Fruit fly (Drosophila melanogaster) whole organism, wandering third instar larva: ENCODE data around the gene Atx-1.

ENCODE experiments used
- Abd-B ChIP-seq: fragments of >200 bp; optimal IDR thresholded peaks from 2 replicates; lab custom pipeline; 2017; ENCODE audit warnings: missing biosample characterization, missing genetic modification characterization
- CG32264 ChIP-seq: fragments of 200-800 bp; sonication (Bioruptor generic); optimal IDR thresholded peaks from 2 replicates; lab custom pipeline; 2016; ENCODE audit warnings: missing biosample characterization, missing genetic modification characterization
- CG9705 ChIP-seq: fragments of 200-800 bp; sonication (Bioruptor generic); optimal IDR thresholded peaks from 2 replicates; lab custom pipeline; 2018; ENCODE audit warnings: missing biosample characterization, mild to moderate bottlenecking, missing genetic modification characterization
- CrebA ChIP-seq: fragments of 200-800 bp; sonication (Bioruptor generic); optimal IDR thresholded peaks from 2 replicates; lab custom pipeline; 2016; ENCODE audit warnings: missing biosample characterization, mild to moderate bottlenecking, missing genetic modification characterization, borderline replicate concordance
- Dfd ChIP-seq: fragments of >200 bp; optimal IDR thresholded peaks from 2 replicates; lab custom pipeline; 2017; ENCODE audit warnings: missing biosample characterization, missing genetic modification characterization
- Dif ChIP-seq: fragments of 200-275, 200-300 bp; sonication (Bioruptor generic); optimal IDR thresholded peaks from 2 replicates; lab custom pipeline; 2018; ENCODE audit warnings: missing biosample characterization, missing genetic modification characterization; ENCODE audit not compliant: partially characterized antibody
- GATAd ChIP-seq: sonication (Bioruptor generic); optimal IDR thresholded peaks from 2 replicates; lab custom pipeline; 2016; ENCODE audit warnings: missing biosample characterization, missing genetic modification characterization
- HLH106 ChIP-seq: fragments of 200-800 bp; optimal IDR thresholded peaks from 3 replicates; lab custom pipeline; 2019; ENCODE audit warnings: missing biosample characterization, mild to moderate bottlenecking, missing genetic modification characterization, moderate library complexity
- Hnf4 ChIP-seq: fragments of 200-800 bp; sonication (Bioruptor generic); optimal IDR thresholded peaks from 2 replicates; lab custom pipeline; 2016; ENCODE audit warnings: missing biosample characterization, mild to moderate bottlenecking, missing genetic modification characterization
- Hr78 ChIP-seq: fragments of >200 bp; optimal IDR thresholded peaks from 2 replicates; lab custom pipeline; 2017; ENCODE audit warnings: missing biosample characterization, missing genetic modification characterization
- Hr83 ChIP-seq: fragments of 200-300 bp; sonication (Bioruptor generic); optimal IDR thresholded peaks from 2 replicates; lab custom pipeline; 2016; ENCODE audit warnings: missing biosample characterization, mild to moderate bottlenecking, missing genetic modification characterization, moderate library complexity; ENCODE audit not compliant: poor library complexity, severe bottlenecking
- Jra ChIP-seq: sonication (Bioruptor generic); optimal IDR thresholded peaks from 2 replicates; lab custom pipeline; 2016; ENCODE audit warnings: missing biosample characterization, missing genetic modification characterization
- N ChIP-seq: fragments of >200 bp; optimal IDR thresholded peaks from 2 replicates; lab custom pipeline; 2018; ENCODE audit warnings: missing biosample characterization, missing external identifiers, missing genetic modification characterization
- OdsH ChIP-seq: fragments of 200-800 bp; sonication (Bioruptor generic); optimal IDR thresholded peaks from 2 replicates; lab custom pipeline; 2016; ENCODE audit warnings: missing biosample characterization, mild to moderate bottlenecking, missing genetic modification characterization
- Sp1 ChIP-seq: fragments of 200-800 bp; sonication (Bioruptor generic); optimal IDR thresholded peaks from 3 replicates; lab custom pipeline; 2019; ENCODE audit warnings: missing biosample characterization, mild to moderate bottlenecking, missing genetic modification characterization, moderate library complexity
- br ChIP-seq: fragments of 200-800 bp; sonication (Bioruptor generic); optimal IDR thresholded peaks from 2 replicates; lab custom pipeline; 2016; ENCODE audit warnings: missing biosample characterization, missing genetic modification characterization
- dl ChIP-seq, 2 experiments: fragments of 175-275, 200-275 bp in 1 of 2; fragments of 200-275 bp in 1 of 2; sonication (Bioruptor generic); optimal IDR thresholded peaks; lab custom pipeline; 2018; ENCODE audit warnings: mild to moderate bottlenecking in 2 of 2, missing biosample characterization in 2 of 2, missing genetic modification characterization in 2 of 2, moderate library complexity in 2 of 2; ENCODE audit not compliant: partially characterized antibody in 2 of 2, insufficient read depth in 1 of 2
- dmrt93B ChIP-seq: fragments of 200-800 bp; sonication (Bioruptor generic); optimal IDR thresholded peaks from 2 replicates; lab custom pipeline; 2018; ENCODE audit warnings: missing biosample characterization, mild to moderate bottlenecking, missing genetic modification characterization
- dsf ChIP-seq: sonication (Bioruptor generic); optimal IDR thresholded peaks from 2 replicates; lab custom pipeline; 2016; ENCODE audit warnings: missing biosample characterization, missing genetic modification characterization, borderline replicate concordance
- ey ChIP-seq: fragments of 200-800 bp; sonication (Bioruptor generic); optimal IDR thresholded peaks from 2 replicates; lab custom pipeline; 2016; ENCODE audit warnings: missing biosample characterization, missing genetic modification characterization
- foxo ChIP-seq, 2 experiments: fragments of 200-800 bp; sonication (Bioruptor generic); optimal IDR thresholded peaks; 2 replicates in 1 of 2; 3 replicates in 1 of 2; lab custom pipeline; 2016 to 2017; ENCODE audit warnings: missing biosample characterization in 2 of 2, missing genetic modification characterization in 2 of 2
- fru ChIP-seq: fragments of 200-800 bp; sonication (Bioruptor generic); optimal IDR thresholded peaks from 3 replicates; lab custom pipeline; 2016; ENCODE audit warnings: missing biosample characterization, mild to moderate bottlenecking, missing genetic modification characterization
- h ChIP-seq: fragments of 200-800 bp; sonication (Bioruptor generic); optimal IDR thresholded peaks from 3 replicates; lab custom pipeline; 2016; ENCODE audit warnings: missing biosample characterization, mild to moderate bottlenecking, missing genetic modification characterization
- jim ChIP-seq: fragments of 175-275, 200-325 bp; sonication (Bioruptor generic); optimal IDR thresholded peaks from 2 replicates; lab custom pipeline; 2016; ENCODE audit warnings: missing biosample characterization, mild to moderate bottlenecking, missing genetic modification characterization
- lola ChIP-seq: fragments of >200 bp; optimal IDR thresholded peaks from 2 replicates; lab custom pipeline; 2017; ENCODE audit warnings: missing biosample characterization, missing genetic modification characterization
- pan ChIP-seq: fragments of >200 bp; optimal IDR thresholded peaks from 2 replicates; lab custom pipeline; 2017
- psq ChIP-seq: fragments of 200-800 bp; sonication (Bioruptor generic); optimal IDR thresholded peaks from 3 replicates; lab custom pipeline; 2017; ENCODE audit warnings: missing biosample characterization, mild to moderate bottlenecking, missing genetic modification characterization, moderate library complexity
- rgr ChIP-seq: fragments of 200-800 bp; sonication (Bioruptor generic); optimal IDR thresholded peaks from 3 replicates; lab custom pipeline; 2016; ENCODE audit warnings: missing biosample characterization, mild to moderate bottlenecking, missing genetic modification characterization
- sage ChIP-seq: fragments of 200-800 bp; sonication (Bioruptor generic); optimal IDR thresholded peaks from 2 replicates; lab custom pipeline; 2016; ENCODE audit warnings: missing biosample characterization, mild to moderate bottlenecking, missing genetic modification characterization
- sv ChIP-seq: fragments of 200-800 bp; sonication (Bioruptor generic); optimal IDR thresholded peaks from 3 replicates; lab custom pipeline; 2016; ENCODE audit warnings: missing biosample characterization, missing genetic modification characterization
- tai ChIP-seq: sonication (Bioruptor generic); optimal IDR thresholded peaks from 2 replicates; lab custom pipeline; 2016; ENCODE audit warnings: missing biosample characterization, missing genetic modification characterization
- usp ChIP-seq: fragments of >200 bp; optimal IDR thresholded peaks from 2 replicates; lab custom pipeline; 2017; ENCODE audit warnings: missing biosample characterization, missing genetic modification characterization
- woc ChIP-seq: sonication (Bioruptor generic); optimal IDR thresholded peaks from 2 replicates; lab custom pipeline; 2016; ENCODE audit warnings: missing biosample characterization, mild to moderate bottlenecking, missing genetic modification characterization

Atx-1 gene

dm6 chrX:6779609-6780139 lies 43.3 kb upstream of the Atx-1 start, which contains the start of gene shf (continued):
- TF ChIP-seq dl (GFP tag; optimal IDR thresholded peaks at IDR 0.05; lab: Kevin White, UChicago; ENCODE audit: insufficient read depth in 1 of 2, partially characterized antibody in 2 of 2) (no peak), foxo (GFP tag; optimal IDR thresholded peaks at IDR 0.05; lab: Kevin White, UChicago) (no peak), HLH106 (tag; lab: Kevin White, UChicago) (peak; percentile 35), Sp1 (GFP tag; lab: Kevin White, UChicago) (no peak), CrebA (GFP tag; lab: Kevin White, UChicago) (no peak), CG32264 (GFP tag; lab: Kevin White, UChicago) (no peak), Hr78 (GFP tag; lab: Kevin White, UChicago) (no peak)

dm6 chrX:6790944-6791343 lies 32.1 kb upstream of the Atx-1 start:
- TF ChIP-seq dsf (GFP tag; lab: Kevin White, UChicago) (no peak), OdsH (no peak), Hnf4 (no peak), CG9705 (GFP tag; lab: Kevin White, UChicago) (no peak), fru (GFP tag; lab: Kevin White, UChicago) (no peak), br (GFP tag; lab: Kevin White, UChicago) (no peak), GATAd (GFP tag; lab: Kevin White, UChicago) (no peak), Abd-B (GFP tag; lab: Kevin White, UChicago) (no peak), ey (GFP tag; lab: Kevin White, UChicago) (no peak)

- TF ChIP-seq N (no peak), foxo (GFP tag; optimal IDR thresholded peaks at IDR 0.05; lab: Kevin White, UChicago) (peak in 1 of 2 experiments; percentile 74), Hnf4 (no peak), ey (GFP tag; lab: Kevin White, UChicago) (peak; percentile 71), OdsH (peak; percentile 74), Dif (GFP tag; lab: Kevin White, UChicago) (peak; percentile 2), CG32264 (GFP tag; lab: Kevin White, UChicago) (peak; percentile 12), fru (GFP tag; lab: Kevin White, UChicago) (no peak), Jra (GFP tag; lab: Kevin White, UChicago) (no peak), woc (peak; percentile 33), Hr83 (no peak), psq (GFP tag; lab: Kevin White, UChicago) (peak; percentile 54), h (peak; percentile 76), usp (GFP tag; lab: Kevin White, UChicago) (no peak), HLH106 (tag; lab: Kevin White, UChicago) (peak; percentile 50), jim (no peak), pan (lab: Kevin White, UChicago) (no peak), tai (GFP tag; lab: Kevin White, UChicago) (no peak), sv (no peak), rgr (peak; percentile 78), Sp1 (GFP tag; lab: Kevin White, UChicago) (peak; percentile 55), Dfd (no peak), dmrt93B (GFP tag; lab: Kevin White, UChicago) (peak; percentile 41), sage (GFP tag; lab: Kevin White, UChicago) (peak; percentile 22), br (GFP tag; lab: Kevin White, UChicago) (peak; percentile 65)
These were observed 31.5 kb upstream of the Atx-1 start for dm6 chrX:6791531-6791930.

- TF ChIP-seq h (no peak), lola (GFP tag; lab: Kevin White, UChicago) (no peak), Sp1 (GFP tag; lab: Kevin White, UChicago) (no peak), Hr78 (GFP tag; lab: Kevin White, UChicago) (no peak), pan (lab: Kevin White, UChicago) (no peak), N (no peak), woc (no peak), Dif (GFP tag; lab: Kevin White, UChicago) (no peak), ey (GFP tag; lab: Kevin White, UChicago) (no peak), br (GFP tag; lab: Kevin White, UChicago) (no peak), rgr (no peak), dsf (GFP tag; lab: Kevin White, UChicago) (no peak), Hr83 (no peak)
These were observed 30.1 kb upstream of the Atx-1 start for dm6 chrX:6792891-6793290.
